Worm (Caenorhabditis elegans): ENCODE results near the gene sel-5.
A peak's percentile ranks its signal among the peaks of the same experiment; 100 is the strongest.

The sel-5 gene

ce11 chrIII:4562070-4562788, 16.0 kb downstream of the sel-5 start, which contains the start of gene pan-1:
Gene pan-1 (plus strand): TSS chrIII:4562738.
- no peak for TF ChIP-seq ztf-29 (GFP tag; IDR thresholded peaks at IDR 0.05)
- TF ChIP-seq tab-1 (GFP tag; IDR thresholded peaks at IDR 0.05), result no peak
- TF ChIP-seq ref-1 (GFP tag; conservative IDR thresholded peaks at IDR 0.05), result no peak
- TF ChIP-seq flt-1 (GFP tag; IDR thresholded peaks at IDR 0.05), result no peak
- TF ChIP-seq med-1 (GFP tag; optimal IDR thresholded peaks at IDR 0.05; ENCODE audit: insufficient read depth), result no peak
- no peak for TF ChIP-seq ztf-23 (GFP tag; IDR thresholded peaks at IDR 0.05)
- TF ChIP-seq klf-2 (GFP tag; conservative IDR thresholded peaks at IDR 0.05), result no peak
- no peak for TF ChIP-seq cog-1 (tag; optimal IDR thresholded peaks at IDR 0.05)
- TF ChIP-seq T22C8.4 (GFP tag; IDR thresholded peaks at IDR 0.05), result no peak

ce11 chrIII:4561286-4561685, 17.0 kb downstream of the sel-5 start:
- TF ChIP-seq cog-1 (tag; optimal IDR thresholded peaks at IDR 0.05), result no peak
- TF ChIP-seq med-1 (GFP tag; optimal IDR thresholded peaks at IDR 0.05; ENCODE audit: insufficient read depth), result no peak
- no peak for TF ChIP-seq klf-2 (GFP tag; conservative IDR thresholded peaks at IDR 0.05)
- no peak for TF ChIP-seq tab-1 (GFP tag; IDR thresholded peaks at IDR 0.05)
- no peak for TF ChIP-seq ref-1 (GFP tag; conservative IDR thresholded peaks at IDR 0.05)
- TF ChIP-seq ztf-29 (GFP tag; IDR thresholded peaks at IDR 0.05), result no peak
- TF ChIP-seq ztf-23 (GFP tag; IDR thresholded peaks at IDR 0.05), result no peak
- no peak for TF ChIP-seq T22C8.4 (GFP tag; IDR thresholded peaks at IDR 0.05)
- no peak for TF ChIP-seq flt-1 (GFP tag; IDR thresholded peaks at IDR 0.05)

ce11 chrIII:4560393-4560890, 17.8 kb downstream of the sel-5 start:
- peak; percentile 16 for TF ChIP-seq cog-1 (tag; optimal IDR thresholded peaks at IDR 0.05)
- TF ChIP-seq med-1 (GFP tag; optimal IDR thresholded peaks at IDR 0.05; ENCODE audit: insufficient read depth), result no peak

ce11 chrIII:4555345-4555744, 22.9 kb downstream of the sel-5 start:
- no peak for TF ChIP-seq ref-1 (GFP tag; conservative IDR thresholded peaks at IDR 0.05)
- no peak for TF ChIP-seq ztf-23 (GFP tag; IDR thresholded peaks at IDR 0.05)
- TF ChIP-seq med-1 (GFP tag; optimal IDR thresholded peaks at IDR 0.05; ENCODE audit: insufficient read depth), result no peak
- TF ChIP-seq T22C8.4 (GFP tag; IDR thresholded peaks at IDR 0.05), result no peak
- TF ChIP-seq ztf-29 (GFP tag; IDR thresholded peaks at IDR 0.05), result no peak
- TF ChIP-seq tab-1 (GFP tag; IDR thresholded peaks at IDR 0.05), result no peak
- no peak for TF ChIP-seq klf-2 (GFP tag; conservative IDR thresholded peaks at IDR 0.05)
- TF ChIP-seq flt-1 (GFP tag; IDR thresholded peaks at IDR 0.05), result no peak
- no peak for TF ChIP-seq cog-1 (tag; optimal IDR thresholded peaks at IDR 0.05)

- no peak for TF ChIP-seq ztf-23 (GFP tag; IDR thresholded peaks at IDR 0.05)
Measured at ce11 chrIII:4553316-4553715, 24.9 kb downstream of the sel-5 start, which contains the start of gene imph-1. Gene imph-1 (plus strand): TSS chrIII:4553616.

ce11 chrIII:4552872-4553271, 25.4 kb downstream of the sel-5 start:
- TF ChIP-seq med-1 (GFP tag; optimal IDR thresholded peaks at IDR 0.05; ENCODE audit: insufficient read depth) (no peak), cog-1 (tag; optimal IDR thresholded peaks at IDR 0.05) (no peak), ztf-29 (GFP tag; IDR thresholded peaks at IDR 0.05) (no peak), T22C8.4 (GFP tag; IDR thresholded peaks at IDR 0.05) (no peak), flt-1 (GFP tag; IDR thresholded peaks at IDR 0.05) (no peak), tab-1 (GFP tag; IDR thresholded peaks at IDR 0.05) (no peak), ztf-23 (GFP tag; IDR thresholded peaks at IDR 0.05) (no peak), klf-2 (GFP tag; conservative IDR thresholded peaks at IDR 0.05) (no peak), ref-1 (GFP tag; conservative IDR thresholded peaks at IDR 0.05) (no peak)

ce11 chrIII:4551963-4552362, 26.3 kb downstream of the sel-5 start:
- no peak for TF ChIP-seq flt-1 (GFP tag; IDR thresholded peaks at IDR 0.05)

ce11 chrIII:4548739-4549138, 29.5 kb downstream of the sel-5 start, which contains the start of gene M88.4:
Gene M88.4 (plus strand): TSS chrIII:4549039.
- TF ChIP-seq flt-1 (GFP tag; IDR thresholded peaks at IDR 0.05) (no peak), med-1 (GFP tag; optimal IDR thresholded peaks at IDR 0.05; ENCODE audit: insufficient read depth) (no peak), ref-1 (GFP tag; conservative IDR thresholded peaks at IDR 0.05) (no peak), T22C8.4 (GFP tag; IDR thresholded peaks at IDR 0.05) (no peak), ztf-23 (GFP tag; IDR thresholded peaks at IDR 0.05) (no peak), tab-1 (GFP tag; IDR thresholded peaks at IDR 0.05) (no peak), ztf-29 (GFP tag; IDR thresholded peaks at IDR 0.05) (no peak)

- TF ChIP-seq med-1 (GFP tag; optimal IDR thresholded peaks at IDR 0.05; ENCODE audit: insufficient read depth) (no peak), flt-1 (GFP tag; IDR thresholded peaks at IDR 0.05) (no peak), T22C8.4 (GFP tag; IDR thresholded peaks at IDR 0.05) (no peak), cog-1 (tag; optimal IDR thresholded peaks at IDR 0.05) (no peak), ztf-29 (GFP tag; IDR thresholded peaks at IDR 0.05) (no peak), klf-2 (GFP tag; conservative IDR thresholded peaks at IDR 0.05) (no peak), ref-1 (GFP tag; conservative IDR thresholded peaks at IDR 0.05) (no peak), tab-1 (GFP tag; IDR thresholded peaks at IDR 0.05) (no peak), ztf-23 (GFP tag; IDR thresholded peaks at IDR 0.05) (no peak)
Measured at ce11 chrIII:4544959-4545358, 33.3 kb downstream of the sel-5 start, which contains the start of gene M88.3. Gene M88.3 (minus strand): TSS chrIII:4545059.

- TF ChIP-seq flt-1 (GFP tag; IDR thresholded peaks at IDR 0.05) (peak; percentile 62; the same call in 1 of the 2 replicates), tab-1 (GFP tag; IDR thresholded peaks at IDR 0.05) (no peak; the same call in 1 of the 2 replicates), cog-1 (tag; optimal IDR thresholded peaks at IDR 0.05) (peak; percentile 8), ztf-23 (GFP tag; IDR thresholded peaks at IDR 0.05) (no peak), ztf-29 (GFP tag; IDR thresholded peaks at IDR 0.05) (no peak), med-1 (GFP tag; optimal IDR thresholded peaks at IDR 0.05; ENCODE audit: insufficient read depth) (peak; percentile 70), T22C8.4 (GFP tag; IDR thresholded peaks at IDR 0.05) (no peak), klf-2 (GFP tag; conservative IDR thresholded peaks at IDR 0.05) (no peak), ref-1 (GFP tag; conservative IDR thresholded peaks at IDR 0.05) (no peak)
Measured at ce11 chrIII:4542362-4542931, 35.8 kb downstream of the sel-5 start, which contains the start of the genes mrps-34 and cisd-3.1. Gene mrps-34 (minus strand): TSS chrIII:4542452. Gene cisd-3.1 (plus strand): TSS chrIII:4542881.
